Worm (Caenorhabditis elegans) whole organism, young adult: ENCODE results near the gene C44B12.6.
"Not testable (repeated sequence)": the region's sequence is repeated elsewhere in the genome, so short reads cannot be mapped to it uniquely, and the experiment has no call there.

Experiments used
- F57A8.1 ChIP-seq: fragments of 200-800 bp; sonication (Bioruptor generic); optimal IDR thresholded peaks from 2 replicates; lab custom pipeline; 2018; ENCODE audit warnings: mild to moderate bottlenecking, missing genetic modification characterization, moderate library complexity, missing compliant biosample characterization
- lin-54 ChIP-seq: fragments of 200-800 bp; sonication (Bioruptor generic); optimal IDR thresholded peaks from 2 replicates; lab custom pipeline; 2018; ENCODE audit warnings: mild to moderate bottlenecking, missing genetic modification characterization, missing compliant biosample characterization
- mcd-1 ChIP-seq: fragments of 200-800 bp; sonication (Bioruptor generic); IDR thresholded peaks from 2 replicates; pipeline ENCODE4 v1.3.6; 2022; ENCODE audit warnings: missing genetic modification reagents, missing genetic modification characterization, missing compliant biosample characterization
- mes-4 ChIP-seq: sonication (generic microtip); optimal IDR thresholded peaks from 2 replicates; lab custom pipeline; 2016; ENCODE audit warnings: missing genotype, missing genetic modification characterization, missing compliant biosample characterization
- nfya-2 ChIP-seq: fragments of 200-800 bp; sonication (Bioruptor generic); IDR thresholded peaks from 2 replicates; pipeline ENCODE4 v1.3.6; 2022; ENCODE audit warnings: missing genetic modification reagents, missing genetic modification characterization, missing compliant biosample characterization
- pha-4 ChIP-seq: fragments of 150-350 bp; sonication (generic microtip); optimal IDR thresholded peaks from 2 replicates; lab custom pipeline; 2014; ENCODE audit warnings: missing biosample characterization, missing genetic modification reagents, missing genetic modification characterization
- unc-62 ChIP-seq: fragments of 150-350 bp; optimal IDR thresholded peaks from 2 replicates; lab custom pipeline; 2014; ENCODE audit warnings: missing biosample characterization, missing genetic modification reagents, missing genetic modification characterization

DNA sequence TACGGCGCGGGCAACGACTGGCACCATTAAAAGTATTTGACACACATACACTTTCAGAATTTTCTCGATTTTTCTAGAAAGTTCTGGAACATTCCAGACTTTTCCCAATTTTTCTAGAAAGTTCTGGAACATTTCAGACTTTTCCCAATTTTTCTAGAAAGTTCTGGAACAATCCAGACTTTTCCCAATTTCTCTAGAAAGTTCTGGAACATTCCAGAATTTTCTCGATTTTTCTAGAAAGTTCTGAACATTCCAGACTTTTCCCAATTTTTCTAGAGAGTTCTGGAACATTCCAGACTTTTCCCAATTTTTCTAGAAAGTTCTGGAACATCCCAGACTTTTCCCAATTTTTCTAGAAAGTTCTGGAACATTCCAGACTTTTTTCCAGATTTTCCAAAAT is 17.1 kb upstream of the C44B12.6 start:
- not testable (repeated sequence) for TF ChIP-seq mcd-1 (GFP tag; lab: Robert Waterston, UW); nfya-2 (GFP tag; lab: Robert Waterston, UW); unc-62 (GFP tag; lab: Kevin White, UChicago); F57A8.1; mes-4 (tag; lab: Kevin White, UChicago); lin-54 (GFP tag; lab: Kevin White, UChicago); pha-4
